Fruit fly (Drosophila melanogaster) whole organism, embryonic: ENCODE measurements around the gene Gk1.

Experiments used
- CG10565 ChIP-seq: fragments of 200-800 bp; sonication (Bioruptor generic); optimal IDR thresholded peaks from 3 replicates; lab custom pipeline; 2016; ENCODE audit warnings: missing biosample characterization, mild to moderate bottlenecking, missing genetic modification characterization
- CG13287 ChIP-seq: fragments of 200-800 bp; sonication (Bioruptor generic); IDR thresholded peaks from 2 replicates; pipeline ENCODE4 v1.3.6; 2022; ENCODE audit warnings: missing biosample characterization, missing genetic modification characterization; ENCODE audit not compliant: partially characterized antibody
- CG13424 ChIP-seq: fragments of 200-800 bp; sonication (Bioruptor generic); optimal IDR thresholded peaks from 2 replicates; lab custom pipeline; 2019; ENCODE audit warnings: missing biosample characterization, mild to moderate bottlenecking, missing genetic modification characterization, moderate library complexity
- CG13894 ChIP-seq: fragments of 200-800 bp; sonication (Bioruptor generic); optimal IDR thresholded peaks from 3 replicates; lab custom pipeline; 2018; ENCODE audit warnings: missing biosample characterization, mild to moderate bottlenecking, missing genetic modification characterization, moderate library complexity
- CG14710 ChIP-seq: fragments of 200-800 bp; sonication (Bioruptor generic); optimal IDR thresholded peaks from 3 replicates; lab custom pipeline; 2019; ENCODE audit warnings: missing biosample characterization, mild to moderate bottlenecking, missing genetic modification characterization, moderate library complexity
- CG14965 ChIP-seq: fragments of 200-800 bp; sonication (Bioruptor generic); optimal IDR thresholded peaks from 2 replicates; lab custom pipeline; 2016; ENCODE audit warnings: missing biosample characterization, missing genetic modification characterization, borderline replicate concordance
- CG15269 ChIP-seq: fragments of 200-800 bp; sonication (Bioruptor generic); optimal IDR thresholded peaks from 2 replicates; lab custom pipeline; 2018; ENCODE audit warnings: missing biosample characterization, mild to moderate bottlenecking, missing genetic modification characterization, moderate library complexity
- CG1603 ChIP-seq: fragments of 200-800 bp; sonication (Bioruptor generic); optimal IDR thresholded peaks from 2 replicates; lab custom pipeline; 2019; ENCODE audit warnings: missing biosample characterization, mild to moderate bottlenecking, missing genetic modification characterization, moderate library complexity
- CG17385 ChIP-seq: fragments of 200-800 bp; sonication (Bioruptor generic); optimal IDR thresholded peaks from 3 replicates; lab custom pipeline; 2018; ENCODE audit warnings: missing biosample characterization, mild to moderate bottlenecking, missing genetic modification characterization
- CG18619 ChIP-seq: fragments of 200-800 bp; sonication (Bioruptor generic); optimal IDR thresholded peaks from 3 replicates; lab custom pipeline; 2017; ENCODE audit warnings: missing biosample characterization, mild to moderate bottlenecking, missing genetic modification characterization
- CG30020 ChIP-seq: fragments of 200-800 bp; optimal IDR thresholded peaks from 2 replicates; lab custom pipeline; 2019; ENCODE audit warnings: missing biosample characterization, mild to moderate bottlenecking, missing genetic modification characterization, moderate library complexity
- CG3838 ChIP-seq: fragments of 200-800 bp; sonication (Bioruptor generic); optimal IDR thresholded peaks from 3 replicates; lab custom pipeline; 2016; ENCODE audit warnings: missing biosample characterization, missing genetic modification characterization
- CG4707 ChIP-seq: fragments of 200-800 bp; sonication (Bioruptor generic); optimal IDR thresholded peaks from 2 replicates; lab custom pipeline; 2018; ENCODE audit warnings: missing biosample characterization, mild to moderate bottlenecking, missing genetic modification characterization, moderate library complexity
- CG6175 ChIP-seq: fragments of 200-800 bp; sonication (Bioruptor generic); IDR thresholded peaks from 3 replicates; pipeline ENCODE4 v1.3.6; 2022; ENCODE audit warnings: missing biosample characterization, missing genetic modification characterization
- CG6683 ChIP-seq: fragments of 200-800 bp; sonication (Bioruptor generic); optimal IDR thresholded peaks from 2 replicates; lab custom pipeline; 2017; ENCODE audit warnings: missing biosample characterization, mild to moderate bottlenecking, missing genetic modification characterization, missing genetic modification reagents
- CG8944 ChIP-seq: fragments of 200-800 bp; sonication (Bioruptor generic); optimal IDR thresholded peaks from 3 replicates; lab custom pipeline; 2016; ENCODE audit warnings: missing biosample characterization, missing genetic modification characterization
- CG9797 ChIP-seq: fragments of 200-800 bp; sonication (Bioruptor generic); optimal IDR thresholded peaks from 3 replicates; lab custom pipeline; 2018; ENCODE audit warnings: missing biosample characterization, mild to moderate bottlenecking, missing genetic modification characterization
- CTCF ChIP-seq: fragments of 200-800 bp; sonication (Bioruptor generic); optimal IDR thresholded peaks from 2 replicates; lab custom pipeline; 2017; ENCODE audit warnings: missing biosample characterization, mild to moderate bottlenecking, missing genetic modification characterization, moderate library complexity
- Camta ChIP-seq: fragments of 200-800 bp; sonication (Bioruptor generic); optimal IDR thresholded peaks from 2 replicates; lab custom pipeline; 2016; ENCODE audit warnings: missing biosample characterization, missing genetic modification characterization
- Deaf1 ChIP-seq: fragments of 200-800 bp; optimal IDR thresholded peaks from 3 replicates; lab custom pipeline; 2019; ENCODE audit warnings: missing biosample characterization, mild to moderate bottlenecking, missing genetic modification characterization, moderate library complexity
- Dip2 ChIP-seq: fragments of 200-800 bp; sonication (Bioruptor generic); IDR thresholded peaks from 2 replicates; pipeline ENCODE4 v1.3.6; 2022; ENCODE audit warnings: missing biosample characterization, missing genetic modification characterization
- Dp ChIP-seq: fragments of 200-800 bp; sonication (Bioruptor generic); optimal IDR thresholded peaks from 2 replicates; lab custom pipeline; 2018; ENCODE audit warnings: missing biosample characterization, mild to moderate bottlenecking, missing genetic modification characterization, moderate library complexity
- E2f2 ChIP-seq: fragments of 200-800 bp; sonication (Bioruptor generic); IDR thresholded peaks from 2 replicates; pipeline ENCODE4 v1.3.6; 2022; ENCODE audit warnings: missing biosample characterization, missing genetic modification characterization
- Fer3 ChIP-seq: fragments of 200-800 bp; sonication (Bioruptor generic); optimal IDR thresholded peaks from 2 replicates; lab custom pipeline; 2018; ENCODE audit warnings: missing biosample characterization, mild to moderate bottlenecking, missing genetic modification characterization, moderate library complexity
- MESR4 ChIP-seq: fragments of 200-800 bp; sonication (Bioruptor generic); optimal IDR thresholded peaks from 2 replicates; lab custom pipeline; 2018; ENCODE audit warnings: missing biosample characterization, mild to moderate bottlenecking, missing genetic modification characterization, moderate library complexity
- NC2α ChIP-seq: fragments of 200-800 bp; sonication (Bioruptor generic); optimal IDR thresholded peaks from 2 replicates; lab custom pipeline; 2016; ENCODE audit warnings: missing biosample characterization, missing genetic modification characterization
- Nf-YA ChIP-seq: fragments of 200-800 bp; sonication (Bioruptor generic); IDR thresholded peaks from 2 replicates; pipeline ENCODE4 v1.3.6; 2022; ENCODE audit warnings: missing biosample characterization, missing genetic modification characterization
- Opbp ChIP-seq: fragments of 200-800 bp; sonication (Bioruptor generic); IDR thresholded peaks from 3 replicates; pipeline ENCODE4 v1.3.6; 2022; ENCODE audit warnings: missing biosample characterization, missing genetic modification characterization; ENCODE audit not compliant: partially characterized antibody
- Stat92E ChIP-seq, 3 experiments: fragments of >200 bp in 2 of 3; fragments of 200-800 bp in 1 of 3; sonication (Bioruptor generic) in 1 of 3; optimal IDR thresholded peaks; 2 replicates each; lab custom pipeline; 2017 to 2019; ENCODE audit warnings: missing biosample characterization in 3 of 3, missing genetic modification characterization in 3 of 3, mild to moderate bottlenecking in 1 of 3, moderate library complexity in 1 of 3
- Usf ChIP-seq: fragments of 200-800 bp; sonication (Bioruptor generic); optimal IDR thresholded peaks from 2 replicates; lab custom pipeline; 2017; ENCODE audit warnings: missing genotype, missing biosample characterization, missing genetic modification characterization
- ara ChIP-seq: fragments of 200-800 bp; sonication (Bioruptor generic); IDR thresholded peaks from 2 replicates; pipeline ENCODE4 v1.3.6; 2022; ENCODE audit warnings: missing biosample characterization, missing genetic modification characterization
- bab2 ChIP-seq: fragments of 200-800 bp; sonication (Bioruptor generic); optimal IDR thresholded peaks from 2 replicates; lab custom pipeline; 2016; ENCODE audit warnings: missing biosample characterization, missing genetic modification characterization
- chif ChIP-seq, 2 experiments: fragments of 200-800 bp; sonication (Bioruptor generic); optimal IDR thresholded peaks; 3 replicates each; lab custom pipeline; 2016; ENCODE audit warnings: missing biosample characterization in 2 of 2, missing genetic modification characterization in 2 of 2
- crol ChIP-seq: fragments of 200-800 bp; sonication (Bioruptor generic); IDR thresholded peaks from 2 replicates; pipeline ENCODE4 v1.3.6; 2022; ENCODE audit warnings: missing biosample characterization, missing genetic modification characterization
- crp ChIP-seq, 2 experiments: fragments of 200-800 bp; sonication (Bioruptor generic); optimal IDR thresholded peaks; 2 replicates in 1 of 2; 3 replicates in 1 of 2; lab custom pipeline; 2017; ENCODE audit warnings: missing biosample characterization in 2 of 2, missing genetic modification characterization in 2 of 2, mild to moderate bottlenecking in 1 of 2, moderate library complexity in 1 of 2
- gcm ChIP-seq: fragments of 200-800 bp; sonication (Bioruptor generic); optimal IDR thresholded peaks from 2 replicates; lab custom pipeline; 2019; ENCODE audit warnings: missing biosample characterization, mild to moderate bottlenecking, missing genetic modification characterization, moderate library complexity
- gsb ChIP-seq: fragments of 200-800 bp; sonication (Bioruptor generic); IDR thresholded peaks from 2 replicates; pipeline ENCODE4 v1.3.6; 2022; ENCODE audit warnings: missing biosample characterization, missing genetic modification characterization
- ham ChIP-seq: fragments of 200-800 bp; sonication (Bioruptor generic); IDR thresholded peaks from 2 replicates; pipeline ENCODE4 v1.3.6; 2022; ENCODE audit warnings: missing biosample characterization, missing genetic modification characterization
- kay ChIP-seq: fragments of 200-800 bp; sonication (Bioruptor generic); optimal IDR thresholded peaks from 2 replicates; lab custom pipeline; 2016; ENCODE audit warnings: missing biosample characterization, missing genetic modification characterization
- nom ChIP-seq: fragments of 200-800 bp; sonication (Bioruptor generic); optimal IDR thresholded peaks from 2 replicates; lab custom pipeline; 2017; ENCODE audit warnings: missing biosample characterization, missing genetic modification characterization, mild to moderate bottlenecking, moderate library complexity, missing genetic modification reagents
- onecut ChIP-seq: fragments of 200-800 bp; sonication (Bioruptor generic); IDR thresholded peaks from 2 replicates; pipeline ENCODE4 v1.3.6; 2022; ENCODE audit warnings: missing biosample characterization, missing genetic modification characterization
- pfk ChIP-seq: fragments of 200-800 bp; sonication (Bioruptor generic); optimal IDR thresholded peaks from 2 replicates; lab custom pipeline; 2018; ENCODE audit warnings: missing biosample characterization, mild to moderate bottlenecking, missing genetic modification characterization, moderate library complexity
- pho ChIP-seq: fragments of 200-800 bp; sonication (Bioruptor generic); optimal IDR thresholded peaks from 2 replicates; lab custom pipeline; 2016; ENCODE audit warnings: missing biosample characterization, missing genetic modification characterization
- pum ChIP-seq: fragments of 200-800 bp; sonication (Bioruptor generic); optimal IDR thresholded peaks from 2 replicates; lab custom pipeline; 2016; ENCODE audit warnings: missing biosample characterization, missing genetic modification characterization
- repo ChIP-seq: fragments of 200-800 bp; sonication (Bioruptor generic); optimal IDR thresholded peaks from 2 replicates; lab custom pipeline; 2016; ENCODE audit warnings: missing biosample characterization, missing genetic modification characterization
- row ChIP-seq: fragments of 200-800 bp; sonication (Bioruptor generic); IDR thresholded peaks from 3 replicates; pipeline ENCODE4 v1.3.6; 2022; ENCODE audit warnings: missing biosample characterization, missing genetic modification characterization
- scrt ChIP-seq: fragments of 200-800 bp; sonication (Bioruptor generic); optimal IDR thresholded peaks from 2 replicates; lab custom pipeline; 2018; ENCODE audit warnings: missing biosample characterization, mild to moderate bottlenecking, missing genetic modification characterization, moderate library complexity
- seq ChIP-seq: fragments of 200-800 bp; sonication (Bioruptor generic); IDR thresholded peaks from 2 replicates; pipeline ENCODE4 v1.3.6; 2022; ENCODE audit warnings: missing biosample characterization, missing genetic modification characterization
- shn ChIP-seq: fragments of 200-800 bp; sonication (Bioruptor generic); optimal IDR thresholded peaks from 3 replicates; lab custom pipeline; 2016; ENCODE audit warnings: missing biosample characterization, missing genetic modification characterization
- stwl ChIP-seq: fragments of 200-800 bp; sonication (Bioruptor generic); optimal IDR thresholded peaks from 3 replicates; lab custom pipeline; 2018; ENCODE audit warnings: missing biosample characterization, mild to moderate bottlenecking, missing genetic modification characterization, moderate library complexity
- yki ChIP-seq: fragments of >200 bp; optimal IDR thresholded peaks from 3 replicates; lab custom pipeline; 2018

Gk1 gene

dm6 chr3L:211200-211599 lies 5.6 kb upstream of the Gk1 start, which contains the start of gene Prp4k (continued):
- TF ChIP-seq gcm (GFP tag; lab: Kevin White, UChicago) (no peak), Camta (GFP tag; lab: Kevin White, UChicago) (no peak), Fer3 (tag; lab: Kevin White, UChicago) (no peak), pum (no peak), ham (GFP tag; lab: Robert Waterston, UW) (no peak), chif (GFP tag; optimal IDR thresholded peaks at IDR 0.05; lab: Kevin White, UChicago) (no peak), CG10565 (no peak), NC2α (GFP tag; lab: Kevin White, UChicago) (no peak), E2f2 (GFP tag; lab: Robert Waterston, UW) (no peak), CG6683 (GFP tag; lab: Kevin White, UChicago) (no peak), crol (GFP tag; lab: Robert Waterston, UW) (peak; percentile 42; the same call in 1 of the 2 replicates), kay (no peak), CG18619 (no peak), CG13424 (no peak), Dip2 (GFP tag; lab: Robert Waterston, UW) (no peak), Nf-YA (GFP tag; lab: Robert Waterston, UW) (no peak), MESR4 (peak; percentile 97), yki (lab: Kevin White, UChicago) (no peak), CG30020 (peak; percentile 4), scrt (GFP tag; lab: Kevin White, UChicago) (no peak), pho (GFP tag; lab: Kevin White, UChicago) (no peak), Deaf1 (peak; percentile 58), CG15269 (tag; lab: Kevin White, UChicago) (no peak), shn (GFP tag; lab: Kevin White, UChicago) (no peak), CG3838 (GFP tag; lab: Kevin White, UChicago) (no peak), CG13894 (no peak), stwl (tag; lab: Kevin White, UChicago) (peak; percentile 50), Opbp (GFP tag; lab: Robert Waterston, UW) (0 out of 3 replicates have a peak, but pooled peaks have one; percentile 41), gsb (GFP tag; lab: Robert Waterston, UW) (no peak), crp (GFP tag; optimal IDR thresholded peaks at IDR 0.05; lab: Kevin White, UChicago) (no peak), CG4707 (GFP tag; lab: Kevin White, UChicago) (no peak), Usf (GFP tag; lab: Kevin White, UChicago) (no peak), CG6175 (GFP tag; lab: Robert Waterston, UW) (0 out of 3 replicates have a peak, but pooled peaks have one; percentile 11), onecut (GFP tag; lab: Robert Waterston, UW) (no peak), CG1603 (tag; lab: Kevin White, UChicago) (no peak), Dp (GFP tag; lab: Kevin White, UChicago) (peak; percentile 4), bab2 (GFP tag; lab: Kevin White, UChicago) (no peak), CG13287 (peak; percentile 44; the same call in 1 of the 2 replicates), CG14710 (tag; lab: Kevin White, UChicago) (peak; percentile 37), Stat92E (GFP tag; optimal IDR thresholded peaks at IDR 0.05; lab: Kevin White, UChicago) (peak in 1 of 3 experiments; percentile 33), ara (GFP tag; lab: Robert Waterston, UW) (no peak), CG14965 (GFP tag; lab: Kevin White, UChicago) (no peak), CG9797 (GFP tag; lab: Kevin White, UChicago) (peak; percentile 62), pfk (GFP tag; lab: Kevin White, UChicago) (no peak), CG8944 (GFP tag; lab: Kevin White, UChicago) (no peak), CG17385 (GFP tag; lab: Kevin White, UChicago) (peak; percentile 92), CTCF (GFP tag; lab: Kevin White, UChicago) (peak; percentile 0), seq (GFP tag; lab: Robert Waterston, UW) (no peak), repo (GFP tag; lab: Kevin White, UChicago) (no peak), nom (GFP tag; lab: Kevin White, UChicago) (peak; percentile 49), row (GFP tag; lab: Robert Waterston, UW) (no peak)
